Fruit fly (Drosophila melanogaster): Measurements from ENCODE around the gene CG9399.

The CG9399 gene

dm6 chr3R:9613124-9613523, 39.1 kb upstream of the CG9399 start (continued):
- TF ChIP-seq CG32532 (GFP tag; IDR thresholded peaks at IDR 0.05) (peak; percentile 45; the same call in 1 of the 2 replicates), trh (GFP tag; optimal IDR thresholded peaks at IDR 0.05) (no peak), onecut (GFP tag; IDR thresholded peaks at IDR 0.05) (peak; percentile 20; the same call in 1 of the 2 replicates), Hand (GFP tag; optimal IDR thresholded peaks at IDR 0.05) (peak; percentile 47), CG16863 (GFP tag; optimal IDR thresholded peaks at IDR 0.05) (peak; percentile 36), CG12744 (GFP tag; optimal IDR thresholded peaks at IDR 0.05) (peak; percentile 12), CG12659 (GFP tag; optimal IDR thresholded peaks at IDR 0.05) (peak; percentile 10), CG2678 (tag; optimal IDR thresholded peaks at IDR 0.05) (peak; percentile 69), PHDP (tag; optimal IDR thresholded peaks at IDR 0.05) (peak; percentile 71), nerfin-1 (tag; optimal IDR thresholded peaks at IDR 0.05) (peak; percentile 13), Jarid2 (GFP tag; optimal IDR thresholded peaks at IDR 0.05) (no peak), Atf3 (GFP tag; optimal IDR thresholded peaks at IDR 0.05) (peak; percentile 21), ham (GFP tag; IDR thresholded peaks at IDR 0.05) (no peak), Bdp1 (GFP tag; optimal IDR thresholded peaks at IDR 0.05) (peak; percentile 31), CG13775 (GFP tag; optimal IDR thresholded peaks at IDR 0.05) (peak; percentile 22), CG11504 (tag; optimal IDR thresholded peaks at IDR 0.05) (peak; percentile 83), HLH54F (GFP tag; optimal IDR thresholded peaks at IDR 0.05) (peak; percentile 46), CG4854 (GFP tag; optimal IDR thresholded peaks at IDR 0.05) (peak; percentile 39), MESR4 (GFP tag; optimal IDR thresholded peaks at IDR 0.05) (no peak), CG2712 (tag; optimal IDR thresholded peaks at IDR 0.05) (peak; percentile 46), lmd (GFP tag; IDR thresholded peaks at IDR 0.05) (peak; percentile 61), Ptx1 (GFP tag; IDR thresholded peaks at IDR 0.05) (peak; percentile 70), H2.0 (GFP tag; IDR thresholded peaks at IDR 0.05) (peak; percentile 31; the same call in 1 of the 2 replicates), bowl (GFP tag; IDR thresholded peaks at IDR 0.05) (no peak), crol (GFP tag; IDR thresholded peaks at IDR 0.05) (no peak), CrebB (tag; optimal IDR thresholded peaks at IDR 0.05) (no peak), CG12769 (tag; optimal IDR thresholded peaks at IDR 0.05) (peak; percentile 69), E2f1 (GFP tag; IDR thresholded peaks at IDR 0.05) (peak; percentile 61), CG34422 (GFP tag; IDR thresholded peaks at IDR 0.05) (0 out of 3 replicates have a peak, but pooled peaks have one; percentile 25), Max (GFP tag; optimal IDR thresholded peaks at IDR 0.05) (peak; percentile 46), CG3407 (GFP tag; optimal IDR thresholded peaks at IDR 0.05) (no peak), Xbp1 (GFP tag; optimal IDR thresholded peaks at IDR 0.05) (peak; percentile 70), NC2α (GFP tag; optimal IDR thresholded peaks at IDR 0.05) (no peak), CG14441 (GFP tag; IDR thresholded peaks at IDR 0.05) (peak; percentile 66), Stat92E (GFP tag; optimal IDR thresholded peaks at IDR 0.05) (no peak), CG7928 (GFP tag; optimal IDR thresholded peaks at IDR 0.05) (peak; percentile 12), Hr51 (GFP tag; optimal IDR thresholded peaks at IDR 0.05) (peak; percentile 30 to 72), Rfx (GFP tag; IDR thresholded peaks at IDR 0.05) (peak; percentile 70), CG2116 (GFP tag; optimal IDR thresholded peaks at IDR 0.05) (no peak), Aef1 (GFP tag; IDR thresholded peaks at IDR 0.05) (peak; percentile 53), CG6813 (GFP tag; optimal IDR thresholded peaks at IDR 0.05) (peak; percentile 61), jigr1 (GFP tag; IDR thresholded peaks at IDR 0.05) (no peak), hbn (GFP tag; IDR thresholded peaks at IDR 0.05; ENCODE audit: partially characterized antibody) (no peak), ab (GFP tag; optimal IDR thresholded peaks at IDR 0.05) (no peak), CG11247 (GFP tag; IDR thresholded peaks at IDR 0.05) (0 out of 2 replicates have a peak, but pooled peaks have one; percentile 34), Nf-YA (GFP tag; IDR thresholded peaks at IDR 0.05) (peak; percentile 44; the same call in 1 of the 2 replicates), ATbp (GFP tag; optimal IDR thresholded peaks at IDR 0.05) (peak; percentile 38), wor (GFP tag; IDR thresholded peaks at IDR 0.05) (no peak), CG18764 (GFP tag; optimal IDR thresholded peaks at IDR 0.05) (peak; percentile 34), CG8388 (GFP tag; optimal IDR thresholded peaks at IDR 0.05) (peak; percentile 32)

Measured in whole organism, embryonic.